Worm (Caenorhabditis elegans) whole organism, L1 larva: Measurements from ENCODE around the gene pcn-1.

Experiments
- C16A3.4 ChIP-seq: fragments of 150-350 bp; optimal IDR thresholded peaks from 2 replicates; lab custom pipeline; 2014; ENCODE audit warnings: missing biosample characterization, missing genetic modification characterization
- F16B12.6 ChIP-seq: fragments of 150-350 bp; optimal IDR thresholded peaks from 2 replicates; lab custom pipeline; 2014; ENCODE audit warnings: missing biosample characterization, missing genetic modification characterization
- Y116A8C.19 ChIP-seq: sonication (generic microtip); optimal IDR thresholded peaks from 2 replicates; lab custom pipeline; 2016; ENCODE audit warnings: missing compliant biosample characterization, missing genetic modification characterization, borderline replicate concordance
- aha-1 ChIP-seq: fragments of 150-350 bp; optimal IDR thresholded peaks from 2 replicates; lab custom pipeline; 2014; ENCODE audit warnings: missing biosample characterization, missing genetic modification characterization
- ama-1 ChIP-seq: fragments of 150-350 bp; optimal IDR thresholded peaks from 2 replicates; lab custom pipeline; 2014
- blmp-1 ChIP-seq: fragments of 150-350 bp; optimal IDR thresholded peaks from 2 replicates; lab custom pipeline; 2014; ENCODE audit warnings: missing biosample characterization, missing genetic modification characterization
- ceh-8 ChIP-seq: fragments of 200-800 bp; sonication (Bioruptor generic); optimal IDR thresholded peaks from 2 replicates; lab custom pipeline; 2018; ENCODE audit warnings: mild to moderate bottlenecking, missing genetic modification characterization, moderate library complexity, missing compliant biosample characterization
- ces-1 ChIP-seq: fragments of 150-350 bp; optimal IDR thresholded peaks from 2 replicates; lab custom pipeline; 2014; ENCODE audit warnings: missing biosample characterization, missing genetic modification reagents, missing genetic modification characterization
- dpl-1 ChIP-seq, 3 experiments: fragments of 150-350 bp in 2 of 3; sonication (generic microtip) in 1 of 3; optimal IDR thresholded peaks; 2 replicates each; lab custom pipeline; 2014 to 2017; ENCODE audit warnings: missing biosample characterization in 3 of 3, missing genetic modification characterization in 3 of 3, missing genetic modification reagents in 3 of 3
- dsc-1 ChIP-seq: sonication (generic microtip); optimal IDR thresholded peaks from 2 replicates; lab custom pipeline; 2016; ENCODE audit warnings: mild to moderate bottlenecking, missing genetic modification characterization, missing compliant biosample characterization
- efl-1 ChIP-seq, 4 experiments: fragments of 150-350 bp; optimal IDR thresholded peaks in 3 of 4; peaks in 1 of 4; 1 replicate in 1 of 4; 2 replicates in 3 of 4; lab custom pipeline; 2014; ENCODE audit warnings: missing biosample characterization in 2 of 4, missing genetic modification characterization in 2 of 4, missing genetic modification reagents in 2 of 4
- egl-13 ChIP-seq: sonication (generic microtip); optimal IDR thresholded peaks from 2 replicates; lab custom pipeline; 2016; ENCODE audit warnings: missing genotype, missing genetic modification reagents, missing genetic modification characterization, missing compliant biosample characterization
- ets-5 ChIP-seq: fragments of 200-800 bp; sonication (Bioruptor generic); IDR thresholded peaks from 2 replicates; pipeline ENCODE4 v1.3.6; 2022; ENCODE audit warnings: missing genetic modification characterization, missing compliant biosample characterization
- fkh-8 ChIP-seq: sonication (generic microtip); optimal IDR thresholded peaks from 2 replicates; lab custom pipeline; 2016; ENCODE audit warnings: mild to moderate bottlenecking, missing genetic modification characterization, missing compliant biosample characterization
- fos-1 ChIP-seq: fragments of 150-350 bp; optimal IDR thresholded peaks from 2 replicates; lab custom pipeline; 2014; ENCODE audit warnings: missing biosample characterization, missing genetic modification characterization
- hlh-17 ChIP-seq: fragments of 200-800 bp; sonication (Bioruptor generic); optimal IDR thresholded peaks from 2 replicates; lab custom pipeline; 2018; ENCODE audit warnings: missing genetic modification characterization, mild to moderate bottlenecking, missing compliant biosample characterization, moderate library complexity, borderline replicate concordance
- hlh-4 ChIP-seq: sonication (generic microtip); optimal IDR thresholded peaks from 2 replicates; lab custom pipeline; 2016; ENCODE audit warnings: mild to moderate bottlenecking, missing genetic modification characterization, missing compliant biosample characterization
- hpl-2 ChIP-seq: fragments of 150-350 bp; optimal IDR thresholded peaks from 2 replicates; lab custom pipeline; 2014; ENCODE audit warnings: missing biosample characterization, missing genetic modification reagents, missing genetic modification characterization
- jun-1 ChIP-seq: fragments of 150-350 bp; optimal IDR thresholded peaks from 2 replicates; lab custom pipeline; 2014; ENCODE audit warnings: missing biosample characterization, missing genetic modification reagents, missing genetic modification characterization
- lin-14 ChIP-seq: fragments of 200-800 bp; sonication (Bioruptor generic); optimal IDR thresholded peaks from 2 replicates; lab custom pipeline; 2018; ENCODE audit warnings: mild to moderate bottlenecking, missing genetic modification characterization, moderate library complexity, missing compliant biosample characterization
- lin-39 ChIP-seq: fragments of 150-350 bp; optimal IDR thresholded peaks from 2 replicates; lab custom pipeline; 2014; ENCODE audit warnings: missing biosample characterization, missing genetic modification reagents, missing genetic modification characterization
- lir-3 ChIP-seq: sonication (generic microtip); optimal IDR thresholded peaks from 2 replicates; lab custom pipeline; 2016; ENCODE audit warnings: mild to moderate bottlenecking, missing genetic modification characterization, moderate library complexity, missing compliant biosample characterization; ENCODE audit not compliant: poor library complexity
- lsy-2 ChIP-seq, 2 experiments: fragments of 150-350 bp; optimal IDR thresholded peaks; 2 replicates each; lab custom pipeline; 2014; ENCODE audit warnings: missing biosample characterization in 2 of 2, missing genetic modification characterization in 2 of 2
- mep-1 ChIP-seq: fragments of 150-350 bp; optimal IDR thresholded peaks from 2 replicates; lab custom pipeline; 2014; ENCODE audit warnings: missing biosample characterization, missing genetic modification characterization
- nhr-19 ChIP-seq: fragments of 200-800 bp; sonication (Bioruptor generic); conservative IDR thresholded peaks from 2 replicates; pipeline ENCODE4 v1.3.6; 2022; ENCODE audit warnings: missing genetic modification characterization, missing compliant biosample characterization
- nhr-20 ChIP-seq: sonication (generic microtip); optimal IDR thresholded peaks from 2 replicates; lab custom pipeline; 2016; ENCODE audit warnings: mild to moderate bottlenecking, missing genetic modification characterization, missing compliant biosample characterization
- nhr-47 ChIP-seq: sonication (generic microtip); optimal IDR thresholded peaks from 2 replicates; lab custom pipeline; 2016; ENCODE audit warnings: mild to moderate bottlenecking, missing genetic modification characterization, moderate library complexity, missing compliant biosample characterization
- nhr-71 ChIP-seq: sonication (generic microtip); optimal IDR thresholded peaks from 2 replicates; lab custom pipeline; 2016; ENCODE audit warnings: mild to moderate bottlenecking, missing genetic modification characterization, moderate library complexity, missing compliant biosample characterization
- nhr-77 ChIP-seq: fragments of 150-350 bp; optimal IDR thresholded peaks from 2 replicates; lab custom pipeline; 2014; ENCODE audit warnings: missing biosample characterization, missing genetic modification characterization
- nhr-84 ChIP-seq: sonication (generic microtip); optimal IDR thresholded peaks from 2 replicates; lab custom pipeline; 2017; ENCODE audit warnings: missing biosample characterization, missing genetic modification characterization
- nhr-85 ChIP-seq: sonication (generic microtip); peaks from one replicate; lab custom pipeline; 2016; ENCODE audit warnings: missing genetic modification characterization, inconsistent platforms, missing compliant biosample characterization
- skn-1 ChIP-seq: fragments of 150-350 bp; optimal IDR thresholded peaks from 2 replicates; lab custom pipeline; 2014; ENCODE audit warnings: missing biosample characterization, missing genetic modification characterization
- snpc-4 ChIP-seq: fragments of 150-350 bp; optimal IDR thresholded peaks from 2 replicates; lab custom pipeline; 2014; ENCODE audit warnings: missing biosample characterization, missing genetic modification characterization
- sup-37 ChIP-seq: fragments of 200-800 bp; sonication (Bioruptor generic); optimal IDR thresholded peaks from 2 replicates; lab custom pipeline; 2018; ENCODE audit warnings: mild to moderate bottlenecking, missing genetic modification characterization, missing compliant biosample characterization
- tbx-2 ChIP-seq: sonication (generic microtip); optimal IDR thresholded peaks from 2 replicates; lab custom pipeline; 2016; ENCODE audit warnings: missing genetic modification characterization, missing compliant biosample characterization
- unc-130 ChIP-seq: fragments of 150-350 bp; optimal IDR thresholded peaks from 2 replicates; lab custom pipeline; 2017; ENCODE audit warnings: missing biosample characterization, missing genetic modification characterization, inconsistent platforms
- unc-86 ChIP-seq: sonication (generic microtip); optimal IDR thresholded peaks from 2 replicates; lab custom pipeline; 2016; ENCODE audit warnings: missing genetic modification characterization, missing compliant biosample characterization
- zag-1 ChIP-seq: fragments of 150-350 bp; optimal IDR thresholded peaks from 2 replicates; lab custom pipeline; 2014; ENCODE audit warnings: missing biosample characterization, missing genetic modification characterization
- ztf-4 ChIP-seq: fragments of 150-350 bp; optimal IDR thresholded peaks from 2 replicates; lab custom pipeline; 2014; ENCODE audit warnings: missing biosample characterization, missing genetic modification characterization

Gene pcn-1

DNA sequence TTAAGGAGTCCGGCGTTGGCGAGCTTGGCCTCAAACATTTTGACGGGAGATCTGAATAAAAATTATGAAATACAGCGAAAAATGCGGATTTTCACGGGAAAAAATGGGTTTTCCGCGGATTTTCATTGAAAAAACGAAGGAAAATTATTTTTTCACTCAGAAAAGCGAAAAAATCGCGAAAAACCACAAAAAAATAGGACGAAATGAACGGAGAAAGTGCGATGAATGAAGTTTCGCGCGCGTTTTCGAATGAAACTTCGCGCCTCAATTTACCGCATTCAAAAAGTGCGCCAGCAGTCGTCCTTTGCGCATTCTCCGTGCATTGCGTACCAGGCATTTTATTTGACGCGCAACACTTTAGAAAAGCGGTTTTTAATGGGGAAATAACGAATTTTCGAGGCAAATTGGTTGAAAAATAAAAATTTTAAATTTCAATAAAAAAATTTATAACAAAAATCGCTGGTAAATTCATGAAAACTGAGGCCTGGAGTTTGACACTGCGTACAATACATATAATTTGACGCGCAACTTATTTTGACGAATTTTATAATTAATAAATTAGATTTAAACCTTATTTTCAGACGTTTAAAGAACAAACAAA is at the start of gene pcn-1 (continued):
- TF ChIP-seq snpc-4 (tag; lab: Kevin White, UChicago) (peak; percentile 92), fkh-8 (tag; lab: Kevin White, UChicago) (peak; percentile 97), dsc-1 (tag; lab: Kevin White, UChicago) (peak; percentile 98), fos-1 (peak; percentile 88), zag-1 (tag; lab: Kevin White, UChicago) (peak; percentile 12), nhr-20 (tag; lab: Kevin White, UChicago) (peak; percentile 97), efl-1 (optimal IDR thresholded peaks at IDR 0.05; lab: Kevin White, UChicago) (peak; percentile 99), efl-1 (GFP tag; optimal IDR thresholded peaks at IDR 0.05 in 1 of 2; lab: Kevin White, UChicago) (peak; percentile 98 to 100), F16B12.6 (tag; lab: Kevin White, UChicago) (peak; percentile 95), lin-14 (GFP tag; lab: Kevin White, UChicago) (peak; percentile 98), unc-86 (peak; percentile 97), hpl-2 (peak; percentile 89), hlh-17 (GFP tag; lab: Kevin White, UChicago) (no peak), blmp-1 (tag; lab: Kevin White, UChicago) (peak; percentile 77), nhr-84 (tag; lab: Kevin White, UChicago) (no peak), ets-5 (GFP tag; lab: Robert Waterston, UW) (no peak), ama-1 (lab: Kevin White, UChicago) (no peak), nhr-77 (tag; lab: Kevin White, UChicago) (peak; percentile 80), nhr-85 (tag; lab: Kevin White, UChicago) (peak; percentile 99), ceh-8 (GFP tag; lab: Kevin White, UChicago) (peak; percentile 95), C16A3.4 (tag; lab: Kevin White, UChicago) (peak; percentile 91), dpl-1 (GFP tag; optimal IDR thresholded peaks at IDR 0.05; lab: Kevin White, UChicago) (peak; percentile 99), hlh-4 (no peak), nhr-47 (peak; percentile 99), ztf-4 (tag; lab: Kevin White, UChicago) (peak; percentile 75), egl-13 (tag; lab: Kevin White, UChicago) (peak; percentile 98), ces-1 (GFP tag; lab: Kevin White, UChicago) (no peak), Y116A8C.19 (tag; lab: Kevin White, UChicago) (peak; percentile 37), mep-1 (tag; lab: Kevin White, UChicago) (peak; percentile 99), tbx-2 (tag; lab: Kevin White, UChicago) (peak; percentile 99), lsy-2 (tag; optimal IDR thresholded peaks at IDR 0.05; lab: Kevin White, UChicago) (peak; percentile 95 to 96), aha-1 (peak; percentile 39), sup-37 (peak; percentile 96), jun-1 (tag; lab: Kevin White, UChicago) (peak; percentile 91)
- TF ChIP-seq, all 84 proteins: peak for 69

DNA sequence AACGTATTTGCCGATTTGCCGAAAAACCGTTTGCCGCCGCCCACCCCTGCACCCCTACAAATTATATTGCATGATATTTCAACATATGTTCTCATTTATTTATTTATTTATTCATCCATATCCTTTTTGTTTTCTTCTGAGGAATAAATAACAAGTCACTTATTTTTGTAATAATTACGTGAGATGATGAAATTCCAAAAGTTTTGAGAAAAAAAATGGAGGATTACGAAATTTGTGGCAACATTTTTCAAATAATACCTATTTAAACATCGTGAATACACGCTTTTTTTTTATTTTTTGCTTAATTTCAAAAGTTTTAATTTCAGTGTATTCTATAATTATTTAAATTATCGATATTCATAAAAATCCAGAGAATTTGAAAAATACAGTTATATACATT is 47.7 kb upstream of the pcn-1 start:
- TF ChIP-seq unc-130 (tag; lab: Kevin White, UChicago) = no peak
- no peak for TF ChIP-seq lin-39 (tag; lab: Kevin White, UChicago)
- TF ChIP-seq skn-1 (tag; lab: Kevin White, UChicago) = peak; percentile 58

DNA sequence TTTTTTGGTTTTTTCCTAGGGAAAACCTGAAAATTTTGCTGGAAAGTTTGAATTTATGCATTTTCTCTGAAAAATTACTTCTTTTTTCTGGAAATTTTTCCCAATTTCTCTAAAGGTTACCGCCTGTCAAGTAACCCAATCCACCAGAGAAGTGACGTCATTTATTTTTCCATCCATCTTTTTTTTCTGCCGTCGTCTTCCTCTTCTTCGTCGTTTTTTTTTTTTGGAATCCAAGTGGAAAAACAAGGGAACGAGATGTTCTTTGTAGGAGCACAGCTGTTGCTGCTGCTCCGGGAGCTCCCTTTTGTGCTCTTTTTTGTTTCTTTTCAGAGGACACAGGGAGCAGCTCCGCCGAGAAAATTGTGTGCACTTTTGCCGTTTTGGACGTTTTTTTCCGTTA is 45.1 kb upstream of the pcn-1 start:
- TF ChIP-seq nhr-71 (tag; lab: Kevin White, UChicago) (peak; percentile 9), nhr-19 (0 out of 2 replicates have a peak, but pooled peaks have one; percentile 4), nhr-20 (tag; lab: Kevin White, UChicago) (no peak), tbx-2 (tag; lab: Kevin White, UChicago) (no peak), lir-3 (tag; lab: Kevin White, UChicago) (no peak), lin-14 (GFP tag; lab: Kevin White, UChicago) (peak; percentile 24)
